Worm (Caenorhabditis elegans): ENCODE results near the gene epg-9.

Gene epg-9

DNA sequence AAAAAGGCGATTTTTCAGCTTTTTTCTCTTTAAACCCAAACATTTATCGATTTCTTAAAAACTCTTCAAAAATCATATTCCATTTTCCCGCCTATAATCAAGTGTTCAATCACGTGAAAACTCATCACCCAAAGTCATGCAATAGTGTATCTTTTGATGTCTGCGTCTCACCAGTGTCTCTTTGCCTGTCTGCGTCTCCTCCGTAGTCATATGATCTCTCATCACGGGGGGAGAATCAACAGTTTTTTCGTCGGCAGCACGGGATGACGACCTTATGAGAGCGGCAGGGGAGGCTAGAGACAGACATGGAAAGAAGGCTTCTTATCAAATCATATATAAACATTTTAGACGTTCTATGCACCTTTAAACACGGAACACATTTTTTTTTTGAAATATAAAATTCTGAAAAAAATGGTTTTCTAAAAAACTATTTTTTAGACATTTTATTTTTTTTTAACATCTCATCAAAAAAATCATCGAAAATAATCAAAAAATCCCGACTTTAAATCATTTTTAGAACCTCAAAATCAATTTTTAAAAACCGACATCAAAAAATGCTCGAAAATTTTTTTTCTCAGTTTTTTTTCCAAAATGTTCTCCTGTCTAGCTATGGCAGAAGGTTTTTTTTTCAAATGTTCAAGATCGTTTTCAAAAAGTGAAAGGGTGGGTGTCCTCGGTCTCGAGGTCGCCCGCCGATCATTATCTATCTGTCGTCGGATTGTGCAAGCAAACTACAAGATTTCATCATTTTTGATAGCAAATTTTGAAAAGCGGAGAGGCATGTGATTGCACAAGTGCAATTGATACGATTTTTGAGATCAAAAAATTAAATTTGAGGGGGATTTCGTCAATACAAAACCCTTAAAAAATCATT is 1.3 kb downstream of the epg-9 start (continued):
- TF ChIP-seq nhr-237 (tag; optimal IDR thresholded peaks at IDR 0.05) (peak; percentile 90), sup-37 (GFP tag; optimal IDR thresholded peaks at IDR 0.05) (peak; percentile 87), ceh-82 (tag; optimal IDR thresholded peaks at IDR 0.05) (peak; percentile 90 to 93 (median 90)), xbp-1 (tag; optimal IDR thresholded peaks at IDR 0.05) (peak; percentile 97), ztf-4 (tag; optimal IDR thresholded peaks at IDR 0.05) (peak; percentile 98), pax-3 (tag; optimal IDR thresholded peaks at IDR 0.05) (peak; percentile 98), zip-4 (GFP tag; optimal IDR thresholded peaks at IDR 0.05) (peak; percentile 87)

DNA sequence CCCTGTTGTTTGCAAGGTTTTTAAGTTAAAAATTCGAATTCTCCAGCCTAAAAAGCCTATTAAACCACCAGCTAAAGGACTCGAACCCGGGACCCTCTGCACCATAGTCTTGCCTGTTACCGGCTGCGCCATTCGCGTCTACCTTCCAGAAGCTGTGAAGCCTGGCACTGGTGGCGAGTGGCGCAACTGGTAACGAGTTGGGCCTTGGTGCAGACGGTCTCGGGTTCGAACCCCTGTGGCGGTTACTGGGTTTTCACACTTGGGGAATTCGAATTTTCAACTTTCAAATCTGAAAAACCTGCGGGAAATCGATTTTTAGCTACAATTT is 1.9 kb downstream of the epg-9 start:
- TF ChIP-seq lin-13 (GFP tag; optimal IDR thresholded peaks at IDR 0.05) (peak; percentile 28), hlh-17 (GFP tag; optimal IDR thresholded peaks at IDR 0.05; ENCODE audit: borderline replicate concordance) (peak; percentile 27), nhr-90 (tag; optimal IDR thresholded peaks at IDR 0.05; ENCODE audit: poor library complexity) (no peak), dpl-1 (GFP tag; optimal IDR thresholded peaks at IDR 0.05) (no peak)

DNA sequence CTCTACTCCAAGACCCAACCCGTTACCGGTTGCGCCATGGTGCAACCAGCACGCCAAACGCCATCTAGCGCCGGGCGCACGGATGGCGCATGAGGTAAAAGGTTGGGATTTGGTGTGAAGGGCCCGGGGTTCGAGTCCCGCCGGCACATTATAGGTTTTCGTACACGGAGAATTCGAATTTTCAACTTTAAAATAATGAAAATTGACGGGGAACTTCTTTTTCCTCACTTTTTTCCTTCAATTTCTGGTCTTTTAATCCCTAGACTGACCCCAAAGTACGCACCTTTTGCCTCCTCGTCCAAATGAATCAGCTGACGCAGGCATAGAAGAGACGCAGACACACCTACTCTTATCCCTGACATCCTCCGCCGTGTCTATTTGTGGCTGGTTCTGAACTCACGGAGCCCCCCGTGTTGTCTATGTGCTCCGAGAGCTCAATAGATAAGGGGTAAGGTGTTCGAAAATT is 2.6 kb downstream of the epg-9 start:
- TF ChIP-seq mab-9 (GFP tag; IDR thresholded peaks at IDR 0.05) (no peak), ceh-63 (GFP tag; optimal IDR thresholded peaks at IDR 0.05) (no peak), unc-98 (GFP tag; IDR thresholded peaks at IDR 0.05) (no peak), ztf-11 (tag; optimal IDR thresholded peaks at IDR 0.05) (no peak), pqm-1 (tag; optimal IDR thresholded peaks at IDR 0.05) (no peak), ces-1 (GFP tag; optimal IDR thresholded peaks at IDR 0.05) (no peak), lsy-2 (tag; optimal IDR thresholded peaks at IDR 0.05) (peak in 1 of 2 experiments; percentile 46), C04F5.9 (tag; optimal IDR thresholded peaks at IDR 0.05) (no peak), rnt-1 (tag; optimal IDR thresholded peaks at IDR 0.05) (peak; percentile 66), lin-14 (GFP tag; optimal IDR thresholded peaks at IDR 0.05) (peak; percentile 67), unc-62 (GFP tag; optimal IDR thresholded peaks at IDR 0.05) (no peak), vab-15 (tag; optimal IDR thresholded peaks at IDR 0.05) (no peak), isw-1 (GFP tag; IDR thresholded peaks at IDR 0.05) (no peak), nhr-11 (tag; optimal IDR thresholded peaks at IDR 0.05) (no peak), nhr-12 (tag; optimal IDR thresholded peaks at IDR 0.05) (no peak), dsc-1 (tag; optimal IDR thresholded peaks at IDR 0.05) (no peak), fkh-8 (tag; optimal IDR thresholded peaks at IDR 0.05) (peak; percentile 60), nhr-237 (tag; optimal IDR thresholded peaks at IDR 0.05) (no peak), fkh-10 (GFP tag; optimal IDR thresholded peaks at IDR 0.05) (no peak), swsn-7 (tag; optimal IDR thresholded peaks at IDR 0.05) (peak; percentile 26), irx-1 (tag; optimal IDR thresholded peaks at IDR 0.05) (no peak), ets-5 (GFP tag; IDR thresholded peaks at IDR 0.05) (no peak), ceh-82 (tag; optimal IDR thresholded peaks at IDR 0.05) (peak in 1 of 3 experiments; percentile 12), zip-4 (GFP tag; optimal IDR thresholded peaks at IDR 0.05) (no peak), nhr-84 (tag; optimal IDR thresholded peaks at IDR 0.05) (no peak), unc-30 (tag; optimal IDR thresholded peaks at IDR 0.05) (no peak), fkh-4 (tag; optimal IDR thresholded peaks at IDR 0.05; ENCODE audit: borderline replicate concordance) (no peak), blmp-1 (tag; optimal IDR thresholded peaks at IDR 0.05) (no peak), tlp-1 (tag; optimal IDR thresholded peaks at IDR 0.05) (no peak), dpl-1 (GFP tag; optimal IDR thresholded peaks at IDR 0.05) (peak; percentile 15 to 33 (median 29)), nhr-47 (tag; optimal IDR thresholded peaks at IDR 0.05) (peak; percentile 53), grh-1 (GFP tag; IDR thresholded peaks at IDR 0.05) (no peak), egl-27 (tag; optimal IDR thresholded peaks at IDR 0.05) (no peak), nhr-77 (tag; optimal IDR thresholded peaks at IDR 0.05) (no peak), ceh-90 (tag; optimal IDR thresholded peaks at IDR 0.05) (no peak), sox-4 (tag; optimal IDR thresholded peaks at IDR 0.05) (no peak), alr-1 (tag; optimal IDR thresholded peaks at IDR 0.05; ENCODE audit: borderline replicate concordance) (no peak), Y116A8C.19 (tag; optimal IDR thresholded peaks at IDR 0.05; ENCODE audit: borderline replicate concordance) (no peak), elt-3 (tag; optimal IDR thresholded peaks at IDR 0.05) (no peak)

Data from whole organism, L1 larva.